Worm (Caenorhabditis elegans) whole organism, mixed stage, embryonic: Measurements from ENCODE around the gene Y71H2AM.3.

ENCODE experiments used
- nhr-12 ChIP-seq: fragments of 150-350 bp; optimal IDR thresholded peaks from 2 replicates; lab custom pipeline; 2014; ENCODE audit warnings: missing biosample characterization, missing genetic modification characterization
- nhr-237 ChIP-seq: fragments of 150-350 bp; optimal IDR thresholded peaks from 2 replicates; lab custom pipeline; 2014; ENCODE audit warnings: missing biosample characterization, missing genetic modification characterization
- nhr-76 ChIP-seq: sonication (generic microtip); optimal IDR thresholded peaks from 2 replicates; lab custom pipeline; 2017; ENCODE audit warnings: missing biosample characterization, missing genetic modification characterization

DNA sequence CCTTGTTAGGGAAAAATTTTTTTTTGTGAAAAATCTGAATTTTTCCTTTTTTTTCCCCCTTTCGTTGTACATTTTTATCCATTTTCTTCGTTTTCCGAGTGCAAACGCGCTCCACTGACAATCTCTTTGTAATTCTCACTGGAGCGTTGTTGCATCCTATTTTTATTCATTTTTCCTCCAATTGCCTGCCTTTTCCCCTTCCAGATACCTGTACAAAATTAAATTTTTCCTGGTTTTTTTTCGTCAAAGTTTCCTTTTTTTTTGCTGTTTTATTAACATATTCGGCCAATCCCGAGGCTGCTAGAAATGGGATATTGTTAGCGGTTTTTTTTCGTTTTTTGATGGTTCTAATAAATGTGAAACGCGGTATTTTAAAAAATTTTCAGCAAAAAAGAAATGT lies 6.2 kb downstream of the Y71H2AM.3 start:
- no peak for TF ChIP-seq nhr-237 (tag; lab: Kevin White, UChicago)
- no peak for TF ChIP-seq nhr-76 (tag; lab: Kevin White, UChicago)
- TF ChIP-seq nhr-12 (tag; lab: Kevin White, UChicago): no peak
